Worm (Caenorhabditis elegans): ENCODE data around the gene ugt-33.

DNA sequence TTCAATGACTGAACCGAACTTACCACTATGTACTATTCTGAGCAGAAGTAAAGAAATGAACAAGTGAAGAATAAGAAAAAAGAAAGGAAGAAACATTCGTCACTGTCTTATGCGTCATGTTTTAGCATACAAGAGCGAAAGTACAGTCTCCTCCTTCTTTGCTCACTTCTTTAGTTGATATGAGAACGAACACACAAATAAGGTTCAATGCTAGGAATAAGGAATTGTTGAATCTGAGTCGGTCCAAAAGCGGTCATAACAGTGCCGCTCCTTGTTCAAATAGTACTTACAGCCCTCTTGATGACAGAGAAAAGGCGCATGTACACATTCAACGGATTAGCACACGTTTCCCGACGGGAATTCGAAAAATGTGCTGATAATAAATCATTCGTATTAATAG, 45.9 kb downstream of the ugt-33 start, which contains the start of gene F25D1.8:
- TF ChIP-seq ceh-13 (GFP tag; optimal IDR thresholded peaks at IDR 0.05), result no peak
- no peak for TF ChIP-seq ets-7 (tag; optimal IDR thresholded peaks at IDR 0.05)
- TF ChIP-seq ama-1 (optimal IDR thresholded peaks at IDR 0.05), result no peak
- no peak for TF ChIP-seq tbx-37 (GFP tag; conservative IDR thresholded peaks at IDR 0.05)
- no peak for TF ChIP-seq pes-1 (GFP tag; IDR thresholded peaks at IDR 0.05)
- TF ChIP-seq scrt-1 (GFP tag; IDR thresholded peaks at IDR 0.05), result no peak
- no peak for TF ChIP-seq tra-4 (tag; optimal IDR thresholded peaks at IDR 0.05)
- TF ChIP-seq hnd-1 (tag; optimal IDR thresholded peaks at IDR 0.05), result no peak
- TF ChIP-seq flt-1 (GFP tag; IDR thresholded peaks at IDR 0.05), result no peak
- no peak for TF ChIP-seq B0310.2 (tag; optimal IDR thresholded peaks at IDR 0.05)
- TF ChIP-seq F13C5.2 (tag; optimal IDR thresholded peaks at IDR 0.05), result no peak
- TF ChIP-seq hmg-4 (GFP tag; optimal IDR thresholded peaks at IDR 0.05), result no peak
- no peak for TF ChIP-seq aly-1 (tag; optimal IDR thresholded peaks at IDR 0.05)

Measured in whole organism, early embryonic.